Worm (Caenorhabditis elegans) whole organism, L4 larva: ENCODE results near the gene eelo-2.

Experiments
- fkh-10 ChIP-seq: fragments of 150-350 bp; optimal IDR thresholded peaks from 2 replicates; lab custom pipeline; 2014; ENCODE audit warnings: missing biosample characterization, missing genetic modification reagents, missing genetic modification characterization
- fos-1 ChIP-seq: fragments of 150-350 bp; optimal IDR thresholded peaks from 2 replicates; lab custom pipeline; 2014; ENCODE audit warnings: missing biosample characterization, missing genetic modification characterization
- lin-29 ChIP-seq: fragments of 200-800 bp; sonication (Bioruptor generic); IDR thresholded peaks from 2 replicates; pipeline ENCODE4 v1.3.6; 2022; ENCODE audit warnings: missing genetic modification reagents, missing genetic modification characterization, missing compliant biosample characterization
- spr-1 ChIP-seq: sonication (generic microtip); optimal IDR thresholded peaks from 2 replicates; lab custom pipeline; 2016; ENCODE audit warnings: mild to moderate bottlenecking, missing genetic modification characterization, missing compliant biosample characterization
- zip-2 ChIP-seq: fragments of 150-350 bp; optimal IDR thresholded peaks from 2 replicates; lab custom pipeline; 2014; ENCODE audit warnings: missing biosample characterization, missing genetic modification characterization

ce11 chrIV:17267304-17267891 is 17.5 kb downstream of the eelo-2 start:
- TF ChIP-seq lin-29 (GFP tag; lab: Robert Waterston, UW) (no peak), spr-1 (tag; lab: Kevin White, UChicago) (no peak), fos-1 (tag; lab: Kevin White, UChicago) (no peak), zip-2 (no peak), fkh-10 (GFP tag; lab: Kevin White, UChicago) (no peak)
